Worm (Caenorhabditis elegans): ENCODE results near the gene C06E7.2.

ce11 chrIV:5847986-5848707 lies 8.9 kb downstream of the C06E7.2 start, which contains the start of gene sams-3:
- no peak for TF ChIP-seq madf-5 (GFP tag; IDR thresholded peaks at IDR 0.05)
- no peak for TF ChIP-seq mdl-1 (tag; optimal IDR thresholded peaks at IDR 0.05)
- no peak for TF ChIP-seq attf-4 (tag; optimal IDR thresholded peaks at IDR 0.05)
- TF ChIP-seq lin-13 (GFP tag; optimal IDR thresholded peaks at IDR 0.05), result no peak
- TF ChIP-seq dpl-1 (GFP tag; optimal IDR thresholded peaks at IDR 0.05), result peak; percentile 57
- no peak for TF ChIP-seq dmd-9 (GFP tag; IDR thresholded peaks at IDR 0.05)
- TF ChIP-seq ama-1 (optimal IDR thresholded peaks at IDR 0.05), result no peak
- no peak for TF ChIP-seq dve-1 (tag; optimal IDR thresholded peaks at IDR 0.05; ENCODE audit: insufficient read depth)

All from whole organism, L4 larva.